Fruit fly (Drosophila melanogaster): ENCODE results near the gene CG34043.

Gene CG34043

dm6 chr2L:10246785-10247190 lies 33.9 kb downstream of the CG34043 start, which contains the start of gene chico (continued):
- TF ChIP-seq vvl (GFP tag; IDR thresholded peaks at IDR 0.05) = no peak
- no peak for TF ChIP-seq CG12219 (GFP tag; optimal IDR thresholded peaks at IDR 0.05)
- TF ChIP-seq hb (GFP tag; IDR thresholded peaks at IDR 0.05; ENCODE audit: partially characterized antibody) = no peak
- TF ChIP-seq CG4730 (GFP tag; IDR thresholded peaks at IDR 0.05) = no peak
- TF ChIP-seq Neu2 (GFP tag; optimal IDR thresholded peaks at IDR 0.05; ENCODE audit: borderline replicate concordance) = no peak
- peak; percentile 74 for TF ChIP-seq bbx (GFP tag; IDR thresholded peaks at IDR 0.05; ENCODE audit: partially characterized antibody)
- peak; percentile 27 for TF ChIP-seq Fer1 (GFP tag; optimal IDR thresholded peaks at IDR 0.05)
- peak; percentile 52 for TF ChIP-seq CG10267 (tag; optimal IDR thresholded peaks at IDR 0.05)
- peak; percentile 68 for TF ChIP-seq CG14860 (GFP tag; IDR thresholded peaks at IDR 0.05; ENCODE audit: partially characterized antibody)
- TF ChIP-seq CG4424 (GFP tag; optimal IDR thresholded peaks at IDR 0.05) = peak; percentile 29
- TF ChIP-seq CG17361 (GFP tag; IDR thresholded peaks at IDR 0.05) = no peak; the same call in 2 of the 3 replicates
- TF ChIP-seq Hand (GFP tag; optimal IDR thresholded peaks at IDR 0.05) = no peak
- peak; percentile 63 for TF ChIP-seq CG4617 (GFP tag; optimal IDR thresholded peaks at IDR 0.05; ENCODE audit: borderline replicate concordance)
- TF ChIP-seq Adf1 (GFP tag; IDR thresholded peaks at IDR 0.05) = no peak
- no peak for TF ChIP-seq fd64A (GFP tag; optimal IDR thresholded peaks at IDR 0.05)
- TF ChIP-seq Mes4 (GFP tag; optimal IDR thresholded peaks at IDR 0.05) = no peak
- TF ChIP-seq CG2120 (GFP tag; optimal IDR thresholded peaks at IDR 0.05) = peak; percentile 23
- TF ChIP-seq dysf (GFP tag; IDR thresholded peaks at IDR 0.05) = no peak
- TF ChIP-seq schlank (tag; optimal IDR thresholded peaks at IDR 0.05) = no peak
- TF ChIP-seq CG14014 (GFP tag; IDR thresholded peaks at IDR 0.05) = no peak
- TF ChIP-seq CG9215 (GFP tag; IDR thresholded peaks at IDR 0.05) = no peak
- no peak for TF ChIP-seq slp2 (GFP tag; optimal IDR thresholded peaks at IDR 0.05)
- TF ChIP-seq bab2 (GFP tag; optimal IDR thresholded peaks at IDR 0.05) = no peak
- TF ChIP-seq CG18262 (tag; optimal IDR thresholded peaks at IDR 0.05) = no peak
- TF ChIP-seq sim (GFP tag; IDR thresholded peaks at IDR 0.05) = no peak
- no peak for TF ChIP-seq tll (GFP tag; optimal IDR thresholded peaks at IDR 0.05)
- no peak for TF ChIP-seq ci (GFP tag; IDR thresholded peaks at IDR 0.05)
- TF ChIP-seq CG10654 (GFP tag; optimal IDR thresholded peaks at IDR 0.05) = no peak
- peak; percentile 53 for TF ChIP-seq CG16813 (GFP tag; IDR thresholded peaks at IDR 0.05; ENCODE audit: partially characterized antibody)
- TF ChIP-seq CG10274 (GFP tag; optimal IDR thresholded peaks at IDR 0.05) = no peak
- no peak for TF ChIP-seq CG5953 (GFP tag; IDR thresholded peaks at IDR 0.05)
- TF ChIP-seq wor (GFP tag; IDR thresholded peaks at IDR 0.05) = no peak
- no peak for TF ChIP-seq CG8765 (GFP tag; IDR thresholded peaks at IDR 0.05)
- TF ChIP-seq Xbp1 (GFP tag; optimal IDR thresholded peaks at IDR 0.05) = no peak
- no peak for TF ChIP-seq Hey (tag; optimal IDR thresholded peaks at IDR 0.05)
- TF ChIP-seq jing (GFP tag; optimal IDR thresholded peaks at IDR 0.05) = no peak
- no peak for TF ChIP-seq CG1792 (GFP tag; optimal IDR thresholded peaks at IDR 0.05)
- TF ChIP-seq peb (GFP tag; IDR thresholded peaks at IDR 0.05) = no peak
- no peak for TF ChIP-seq CG10543 (GFP tag; optimal IDR thresholded peaks at IDR 0.05)
- TF ChIP-seq crc (GFP tag; optimal IDR thresholded peaks at IDR 0.05) = no peak
- no peak for TF ChIP-seq ems (GFP tag; optimal IDR thresholded peaks at IDR 0.05)
- TF ChIP-seq Nf-YC (tag; optimal IDR thresholded peaks at IDR 0.05) = no peak
- no peak for TF ChIP-seq Dip2 (GFP tag; IDR thresholded peaks at IDR 0.05)
- TF ChIP-seq CG17829 (tag; optimal IDR thresholded peaks at IDR 0.05) = peak; percentile 53
- TF ChIP-seq sima (GFP tag; optimal IDR thresholded peaks at IDR 0.05) = no peak
- TF ChIP-seq twi (tag; optimal IDR thresholded peaks at IDR 0.05) = peak; percentile 19
- no peak for TF ChIP-seq Dek (tag; optimal IDR thresholded peaks at IDR 0.05)
- no peak for TF ChIP-seq CG17912 (GFP tag; optimal IDR thresholded peaks at IDR 0.05)
- TF ChIP-seq CG1647 (GFP tag; optimal IDR thresholded peaks at IDR 0.05) = no peak
- no peak for TF ChIP-seq Taf1 (GFP tag; IDR thresholded peaks at IDR 0.05)
- no peak for TF ChIP-seq CG32772 (GFP tag; IDR thresholded peaks at IDR 0.05)
- TF ChIP-seq ftz-f1 (GFP tag; optimal IDR thresholded peaks at IDR 0.05) = no peak
